Fruit fly (Drosophila melanogaster) whole organism, embryonic: Measurements from ENCODE around the gene CAH1.

ENCODE experiments used
- Abd-B ChIP-seq: fragments of 200-800 bp; sonication (Bioruptor generic); optimal IDR thresholded peaks from 2 replicates; lab custom pipeline; 2018; ENCODE audit warnings: missing biosample characterization, mild to moderate bottlenecking, missing genetic modification characterization, moderate library complexity
- Atf3 ChIP-seq: fragments of 200-800 bp; sonication (Bioruptor generic); optimal IDR thresholded peaks from 3 replicates; lab custom pipeline; 2016; ENCODE audit warnings: missing biosample characterization, missing genetic modification characterization
- CG10267 ChIP-seq: fragments of 200-800 bp; sonication (Bioruptor generic); optimal IDR thresholded peaks from 2 replicates; lab custom pipeline; 2018; ENCODE audit warnings: missing biosample characterization, mild to moderate bottlenecking, missing genetic modification characterization, moderate library complexity
- CG11398 ChIP-seq: fragments of 200-800 bp; sonication (Bioruptor generic); optimal IDR thresholded peaks from 2 replicates; lab custom pipeline; 2016; ENCODE audit warnings: missing biosample characterization, missing genetic modification characterization
- CG11560 ChIP-seq: fragments of 200-800 bp; sonication (Bioruptor generic); IDR thresholded peaks from 3 replicates; pipeline ENCODE4 v1.3.6; 2022; ENCODE audit warnings: missing biosample characterization, missing genetic modification characterization
- CG11695 ChIP-seq: fragments of 200-800 bp; sonication (Bioruptor generic); IDR thresholded peaks from 3 replicates; pipeline ENCODE4 v1.3.6; 2022; ENCODE audit warnings: missing biosample characterization, missing genetic modification characterization
- CG12219 ChIP-seq: fragments of 200-800 bp; sonication (Bioruptor generic); optimal IDR thresholded peaks from 3 replicates; lab custom pipeline; 2018; ENCODE audit warnings: missing biosample characterization, mild to moderate bottlenecking, missing genetic modification characterization
- CG1233 ChIP-seq: fragments of 200-800 bp; sonication (Bioruptor generic); optimal IDR thresholded peaks from 4 replicates; lab custom pipeline; 2018; ENCODE audit warnings: missing biosample characterization, mild to moderate bottlenecking, missing genetic modification characterization
- CG17568 ChIP-seq: fragments of 200-800 bp; sonication (Bioruptor generic); optimal IDR thresholded peaks from 2 replicates; lab custom pipeline; 2018; ENCODE audit warnings: missing biosample characterization, mild to moderate bottlenecking, missing genetic modification characterization, moderate library complexity
- CG18599 ChIP-seq: fragments of 200-800 bp; sonication (Bioruptor generic); optimal IDR thresholded peaks from 3 replicates; lab custom pipeline; 2017; ENCODE audit warnings: missing biosample characterization, missing genetic modification characterization, mild to moderate bottlenecking, moderate library complexity, missing genetic modification reagents
- CG30431 ChIP-seq: fragments of 200-800 bp; sonication (Bioruptor generic); optimal IDR thresholded peaks from 2 replicates; lab custom pipeline; 2017; ENCODE audit warnings: missing biosample characterization, missing genetic modification characterization
- CG31441 ChIP-seq: fragments of 200-800 bp; sonication (Bioruptor generic); IDR thresholded peaks from 2 replicates; pipeline ENCODE4 v1.3.6; 2022; ENCODE audit warnings: missing biosample characterization, missing genetic modification characterization
- CG33213 ChIP-seq: fragments of 200-800 bp; sonication (Bioruptor generic); optimal IDR thresholded peaks from 3 replicates; lab custom pipeline; 2016; ENCODE audit warnings: missing biosample characterization, missing genetic modification characterization
- CG4707 ChIP-seq: fragments of 200-800 bp; sonication (Bioruptor generic); optimal IDR thresholded peaks from 2 replicates; lab custom pipeline; 2018; ENCODE audit warnings: missing biosample characterization, mild to moderate bottlenecking, missing genetic modification characterization, moderate library complexity
- CG7271 ChIP-seq: fragments of 200-800 bp; sonication (Bioruptor generic); optimal IDR thresholded peaks from 2 replicates; lab custom pipeline; 2018; ENCODE audit warnings: missing biosample characterization, mild to moderate bottlenecking, missing genetic modification characterization, moderate library complexity
- CG8388 ChIP-seq: fragments of 200-800 bp; sonication (Bioruptor generic); optimal IDR thresholded peaks from 2 replicates; lab custom pipeline; 2019; ENCODE audit warnings: missing biosample characterization, mild to moderate bottlenecking, missing genetic modification characterization, moderate library complexity
- CG9437 ChIP-seq: fragments of 200-800 bp; sonication (Bioruptor generic); optimal IDR thresholded peaks from 2 replicates; lab custom pipeline; 2018; ENCODE audit warnings: missing biosample characterization, mild to moderate bottlenecking, missing genetic modification characterization
- D ChIP-seq, 2 experiments: fragments of 200-800 bp in 1 of 2; fragments of >200 bp in 1 of 2; sonication (Bioruptor generic) in 1 of 2; optimal IDR thresholded peaks; 2 replicates in 1 of 2; 3 replicates in 1 of 2; lab custom pipeline; 2017; ENCODE audit warnings: mild to moderate bottlenecking in 1 of 2, missing biosample characterization in 1 of 2, missing genetic modification characterization in 1 of 2, missing genetic modification reagents in 1 of 2
- Dek ChIP-seq: fragments of 200-800 bp; sonication (Bioruptor generic); optimal IDR thresholded peaks from 3 replicates; lab custom pipeline; 2019; ENCODE audit warnings: missing biosample characterization, mild to moderate bottlenecking, missing genetic modification characterization, moderate library complexity
- Dfd ChIP-seq, 2 experiments: fragments of >200 bp; optimal IDR thresholded peaks; 2 replicates each; lab custom pipeline; 2017; ENCODE audit warnings: missing biosample characterization in 2 of 2, missing genetic modification characterization in 2 of 2
- Doc2 ChIP-seq: fragments of 200-800 bp; sonication (Bioruptor generic); IDR thresholded peaks from 2 replicates; pipeline ENCODE4 v1.3.6; 2022; ENCODE audit warnings: missing biosample characterization, missing genetic modification characterization
- Eip74EF ChIP-seq, 2 experiments: fragments of 200-800 bp in 1 of 2; fragments of >200 bp in 1 of 2; sonication (Bioruptor generic) in 1 of 2; optimal IDR thresholded peaks; 2 replicates each; lab custom pipeline; 2017 to 2019; ENCODE audit warnings: missing biosample characterization in 2 of 2, missing genetic modification characterization in 2 of 2, mild to moderate bottlenecking in 1 of 2, moderate library complexity in 1 of 2
- Fer1 ChIP-seq: fragments of 200-800 bp; sonication (Bioruptor generic); optimal IDR thresholded peaks from 2 replicates; lab custom pipeline; 2017; ENCODE audit warnings: missing biosample characterization, mild to moderate bottlenecking, missing genetic modification characterization
- HmgD ChIP-seq: fragments of 200-800 bp; sonication (Bioruptor generic); optimal IDR thresholded peaks from 3 replicates; lab custom pipeline; 2016; ENCODE audit warnings: missing biosample characterization, missing genetic modification characterization
- Hr78 ChIP-seq, 2 experiments: fragments of 200-800 bp in 1 of 2; fragments of >200 bp in 1 of 2; sonication (Bioruptor generic) in 1 of 2; optimal IDR thresholded peaks; 2 replicates each; lab custom pipeline; 2017 to 2019; ENCODE audit warnings: missing biosample characterization in 2 of 2, missing genetic modification characterization in 2 of 2, mild to moderate bottlenecking in 1 of 2, moderate library complexity in 1 of 2
- Pdp1 ChIP-seq, 2 experiments: fragments of 200-800 bp; sonication (Bioruptor generic); optimal IDR thresholded peaks; 3 replicates each; lab custom pipeline; 2016; ENCODE audit warnings: missing biosample characterization in 2 of 2, missing genetic modification characterization in 2 of 2, mild to moderate bottlenecking in 1 of 2, moderate library complexity in 1 of 2
- Sin3A ChIP-seq: fragments of >200 bp; optimal IDR thresholded peaks from 2 replicates; lab custom pipeline; 2018
- Six4 ChIP-seq: fragments of 200-800 bp; sonication (Bioruptor generic); optimal IDR thresholded peaks from 2 replicates; lab custom pipeline; 2016; ENCODE audit warnings: missing biosample characterization, missing genetic modification characterization
- Trl ChIP-seq, 3 experiments: fragments of >200 bp in 2 of 3; fragments of 200-800 bp in 1 of 3; sonication (Bioruptor generic) in 1 of 3; optimal IDR thresholded peaks; 2 replicates in 1 of 3; 3 replicates in 2 of 3; lab custom pipeline; 2016 to 2017; ENCODE audit warnings: missing biosample characterization in 1 of 3, missing genetic modification characterization in 1 of 3
- ab ChIP-seq: fragments of 200-800 bp; sonication (Bioruptor generic); optimal IDR thresholded peaks from 2 replicates; lab custom pipeline; 2016; ENCODE audit warnings: missing biosample characterization, missing genetic modification characterization
- abd-A ChIP-seq: fragments of 200-800 bp; sonication (Bioruptor generic); optimal IDR thresholded peaks from 3 replicates; lab custom pipeline; 2019; ENCODE audit warnings: missing biosample characterization, mild to moderate bottlenecking, missing genetic modification characterization, moderate library complexity
- amos ChIP-seq: fragments of 200-800 bp; sonication (Bioruptor generic); IDR thresholded peaks from 2 replicates; pipeline ENCODE4 v1.3.6; 2022; ENCODE audit warnings: missing biosample characterization, missing genetic modification characterization; ENCODE audit not compliant: partially characterized antibody
- bowl ChIP-seq: fragments of 200-800 bp; sonication (Bioruptor generic); IDR thresholded peaks from 2 replicates; pipeline ENCODE4 v1.3.6; 2022; ENCODE audit warnings: missing biosample characterization, missing genetic modification characterization
- crc ChIP-seq: fragments of 200-800 bp; sonication (Bioruptor generic); optimal IDR thresholded peaks from 2 replicates; lab custom pipeline; 2016; ENCODE audit warnings: missing biosample characterization, missing genetic modification characterization
- croc ChIP-seq: fragments of 200-800 bp; sonication (Bioruptor generic); conservative IDR thresholded peaks from 3 replicates; pipeline ENCODE4 v1.3.6; 2022; ENCODE audit warnings: missing biosample characterization, missing genetic modification characterization
- dimm ChIP-seq: fragments of 200-800 bp; sonication (Bioruptor generic); IDR thresholded peaks from 2 replicates; pipeline ENCODE4 v1.3.6; 2022; ENCODE audit warnings: missing biosample characterization, missing genetic modification characterization
- dmrt99B ChIP-seq: fragments of 200-800 bp; sonication (Bioruptor generic); optimal IDR thresholded peaks from 2 replicates; lab custom pipeline; 2018; ENCODE audit warnings: missing biosample characterization, mild to moderate bottlenecking, missing genetic modification characterization, moderate library complexity
- gt ChIP-seq: fragments of 200-800 bp; sonication (Bioruptor generic); IDR thresholded peaks from 2 replicates; pipeline ENCODE4 v1.3.6; 2022; ENCODE audit warnings: missing biosample characterization, missing genetic modification characterization
- kay ChIP-seq: fragments of 200-800 bp; sonication (Bioruptor generic); optimal IDR thresholded peaks from 2 replicates; lab custom pipeline; 2016; ENCODE audit warnings: missing biosample characterization, missing genetic modification characterization
- nerfin-2 ChIP-seq: fragments of 200-800 bp; sonication (Bioruptor generic); IDR thresholded peaks from 2 replicates; pipeline ENCODE4 v1.3.6; 2022; ENCODE audit warnings: missing biosample characterization, missing genetic modification characterization; ENCODE audit not compliant: partially characterized antibody
- nom ChIP-seq: fragments of 200-800 bp; sonication (Bioruptor generic); optimal IDR thresholded peaks from 2 replicates; lab custom pipeline; 2017; ENCODE audit warnings: missing biosample characterization, missing genetic modification characterization, mild to moderate bottlenecking, moderate library complexity, missing genetic modification reagents
- pb ChIP-seq: fragments of 200-800 bp; sonication (Bioruptor generic); optimal IDR thresholded peaks from 3 replicates; lab custom pipeline; 2016; ENCODE audit warnings: missing biosample characterization, missing genetic modification characterization
- pum ChIP-seq: fragments of 200-800 bp; sonication (Bioruptor generic); optimal IDR thresholded peaks from 2 replicates; lab custom pipeline; 2016; ENCODE audit warnings: missing biosample characterization, missing genetic modification characterization
- row ChIP-seq: fragments of 200-800 bp; sonication (Bioruptor generic); IDR thresholded peaks from 3 replicates; pipeline ENCODE4 v1.3.6; 2022; ENCODE audit warnings: missing biosample characterization, missing genetic modification characterization
- sens ChIP-seq: fragments of 200-800 bp; sonication (Bioruptor generic); peaks from one replicate; lab custom pipeline; 2016; ENCODE audit warnings: missing biosample characterization, missing genetic modification characterization
- sisA ChIP-seq: fragments of 200-800 bp; sonication (Bioruptor generic); IDR thresholded peaks from 2 replicates; pipeline ENCODE4 v1.3.6; 2022; ENCODE audit warnings: missing biosample characterization, missing genetic modification characterization
- slou ChIP-seq: fragments of 200-800 bp; sonication (Bioruptor generic); optimal IDR thresholded peaks from 3 replicates; lab custom pipeline; 2016; ENCODE audit warnings: missing biosample characterization, missing genetic modification characterization
- so ChIP-seq: fragments of 200-800 bp; sonication (Bioruptor generic); IDR thresholded peaks from 3 replicates; pipeline ENCODE4 v1.3.6; 2022; ENCODE audit warnings: missing biosample characterization, missing genetic modification characterization
- trh ChIP-seq: fragments of 200-800 bp; sonication (Bioruptor generic); optimal IDR thresholded peaks from 2 replicates; lab custom pipeline; 2016; ENCODE audit warnings: missing biosample characterization, missing genetic modification characterization
- unpg ChIP-seq: fragments of 200-800 bp; sonication (Bioruptor generic); optimal IDR thresholded peaks from 3 replicates; lab custom pipeline; 2018; ENCODE audit warnings: missing biosample characterization, mild to moderate bottlenecking, missing genetic modification characterization, moderate library complexity

Gene CAH1

dm6 chr2L:13778648-13779047 lies 24.8 kb upstream of the CAH1 start (continued):
- TF ChIP-seq slou (GFP tag; lab: Kevin White, UChicago) (peak; percentile 36), CG11398 (no peak), CG4707 (GFP tag; lab: Kevin White, UChicago) (no peak), CG11695 (GFP tag; lab: Robert Waterston, UW) (no peak), abd-A (tag; lab: Kevin White, UChicago) (no peak), crc (GFP tag; lab: Kevin White, UChicago) (no peak), amos (GFP tag; lab: Robert Waterston, UW) (no peak), gt (GFP tag; lab: Robert Waterston, UW) (no peak), pum (GFP tag; lab: Kevin White, UChicago) (peak; percentile 41), CG8388 (peak; percentile 60), Pdp1 (GFP tag; optimal IDR thresholded peaks at IDR 0.05; lab: Kevin White, UChicago) (peak; percentile 39 to 54), CG31441 (peak; percentile 58; the same call in 1 of the 2 replicates), CG7271 (tag; lab: Kevin White, UChicago) (no peak), Sin3A (lab: Kevin White, UChicago) (no peak), CG1233 (peak; percentile 37), Dfd (GFP tag; optimal IDR thresholded peaks at IDR 0.05; lab: Kevin White, UChicago) (no peak), croc (no peak; the same call in 2 of the 3 replicates), CG10267 (tag; lab: Kevin White, UChicago) (peak; percentile 47), Eip74EF (GFP tag; optimal IDR thresholded peaks at IDR 0.05; lab: Kevin White, UChicago) (peak in 1 of 2 experiments; percentile 66), CG9437 (peak; percentile 69), bowl (GFP tag; lab: Robert Waterston, UW) (no peak), Dek (tag; lab: Kevin White, UChicago) (peak; percentile 54), CG11560 (tag; lab: Robert Waterston, UW) (peak; percentile 54; the same call in 2 of the 3 replicates), HmgD (GFP tag; lab: Kevin White, UChicago) (no peak), Six4 (GFP tag; lab: Kevin White, UChicago) (peak; percentile 5), sisA (GFP tag; lab: Robert Waterston, UW) (peak; percentile 59), CG30431 (GFP tag; lab: Kevin White, UChicago) (peak; percentile 10), CG18599 (GFP tag; lab: Kevin White, UChicago) (peak; percentile 61), sens (GFP tag; lab: Kevin White, UChicago) (peak; percentile 93), nom (GFP tag; lab: Kevin White, UChicago) (no peak), trh (GFP tag; lab: Kevin White, UChicago) (no peak), Trl (optimal IDR thresholded peaks at IDR 0.05; lab: Kevin White, UChicago) (no peak), Trl (GFP tag; optimal IDR thresholded peaks at IDR 0.05; lab: Kevin White, UChicago) (peak; percentile 39), CG17568 (GFP tag; lab: Kevin White, UChicago) (no peak), CG12219 (GFP tag; lab: Kevin White, UChicago) (no peak), ab (GFP tag; lab: Kevin White, UChicago) (no peak), D (optimal IDR thresholded peaks at IDR 0.05; lab: Kevin White, UChicago) (no peak), D (GFP tag; optimal IDR thresholded peaks at IDR 0.05; lab: Kevin White, UChicago) (peak; percentile 1), row (peak; percentile 65; the same call in 2 of the 3 replicates), dimm (no peak), Abd-B (GFP tag; lab: Kevin White, UChicago) (peak; percentile 67), Hr78 (GFP tag; optimal IDR thresholded peaks at IDR 0.05; lab: Kevin White, UChicago) (no peak), pb (GFP tag; lab: Kevin White, UChicago) (no peak), Fer1 (peak; percentile 11), Doc2 (no peak), unpg (GFP tag; lab: Kevin White, UChicago) (peak; percentile 65), nerfin-2 (GFP tag; lab: Robert Waterston, UW) (no peak), CG33213 (peak; percentile 21), so (GFP tag; lab: Robert Waterston, UW) (no peak), Atf3 (GFP tag; lab: Kevin White, UChicago) (peak; percentile 17), kay (peak; percentile 23), dmrt99B (peak; percentile 80)
